Fruit fly (Drosophila melanogaster): ENCODE measurements around the gene Task6.

Gene Task6

dm6 chr3R:13711735-13712134 is 37.4 kb upstream of the Task6 start, which contains the start of the genes primo-1 and primo-2:
Gene primo-1, minus strand, starts transcription at chr3R:13711835.
Gene primo-2, minus strand, starts transcription at chr3R:13711835.
- TF ChIP-seq CG8478 (optimal IDR thresholded peaks at IDR 0.05) (no peak), Dll (optimal IDR thresholded peaks at IDR 0.05) (no peak), psq (optimal IDR thresholded peaks at IDR 0.05) (no peak), usp (GFP tag; optimal IDR thresholded peaks at IDR 0.05) (no peak)

- TF ChIP-seq EcR (GFP tag; optimal IDR thresholded peaks at IDR 0.05) (no peak), pan (optimal IDR thresholded peaks at IDR 0.05) (no peak), Dll (optimal IDR thresholded peaks at IDR 0.05) (no peak), CG8478 (optimal IDR thresholded peaks at IDR 0.05) (no peak), usp (GFP tag; optimal IDR thresholded peaks at IDR 0.05) (no peak), psq (optimal IDR thresholded peaks at IDR 0.05) (no peak)
These were observed 36.3 kb upstream of the Task6 start for dm6 chr3R:13710645-13711044.

dm6 chr3R:13709839-13710238 is 35.5 kb upstream of the Task6 start, which contains the start of gene Argp:
Gene Argp, minus strand, starts transcription at chr3R:13709939.
- TF ChIP-seq pan (optimal IDR thresholded peaks at IDR 0.05), result no peak
- TF ChIP-seq EcR (GFP tag; optimal IDR thresholded peaks at IDR 0.05), result no peak
- TF ChIP-seq usp (GFP tag; optimal IDR thresholded peaks at IDR 0.05), result no peak
- no peak for TF ChIP-seq Dll (optimal IDR thresholded peaks at IDR 0.05)
- TF ChIP-seq psq (optimal IDR thresholded peaks at IDR 0.05), result no peak
- TF ChIP-seq CG8478 (optimal IDR thresholded peaks at IDR 0.05), result no peak

DNA sequence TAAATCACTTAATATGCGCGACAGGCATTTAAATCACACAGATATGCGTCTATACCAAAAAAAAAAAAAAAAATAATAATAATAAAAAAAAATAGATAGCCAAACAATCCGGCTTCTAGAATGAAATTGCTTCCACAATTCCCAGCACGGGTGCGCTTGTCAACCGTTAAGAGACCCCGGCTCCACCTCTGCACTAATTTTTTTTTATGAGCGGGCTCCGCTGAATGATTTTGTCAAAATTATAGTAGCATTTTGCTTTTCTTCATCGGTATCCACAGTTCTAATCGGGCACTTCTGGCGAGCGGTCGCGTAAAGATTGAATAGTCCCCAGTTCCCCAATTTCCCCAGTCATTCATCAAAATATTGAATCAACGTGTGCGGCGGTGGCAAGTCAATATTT is 32.1 kb upstream of the Task6 start, which contains the start of gene Adgf-C:
TSS of gene Adgf-C (plus strand) at position 301 of the 400 bp plus-strand sequence.
- TF ChIP-seq Dll (optimal IDR thresholded peaks at IDR 0.05), result no peak

dm6 chr3R:13705292-13705885 is 31.0 kb upstream of the Task6 start, which contains the start of gene Adgf-D:
Gene Adgf-D, minus strand, starts transcription at chr3R:13705402.
- no peak for TF ChIP-seq pan (optimal IDR thresholded peaks at IDR 0.05)
- no peak for TF ChIP-seq psq (optimal IDR thresholded peaks at IDR 0.05)
- no peak for TF ChIP-seq EcR (GFP tag; optimal IDR thresholded peaks at IDR 0.05)
- TF ChIP-seq usp (GFP tag; optimal IDR thresholded peaks at IDR 0.05), result no peak
- TF ChIP-seq CG8478 (optimal IDR thresholded peaks at IDR 0.05), result no peak
- no peak for TF ChIP-seq Dll (optimal IDR thresholded peaks at IDR 0.05)

dm6 chr3R:13700738-13701137 is 26.4 kb upstream of the Task6 start, which contains the start of gene f-cup:
Gene f-cup, minus strand, starts transcription at chr3R:13700838.
- TF ChIP-seq pan (optimal IDR thresholded peaks at IDR 0.05) (no peak), usp (GFP tag; optimal IDR thresholded peaks at IDR 0.05) (no peak), CG8478 (optimal IDR thresholded peaks at IDR 0.05) (no peak), EcR (GFP tag; optimal IDR thresholded peaks at IDR 0.05) (no peak), Dll (optimal IDR thresholded peaks at IDR 0.05) (no peak), psq (optimal IDR thresholded peaks at IDR 0.05) (no peak)

dm6 chr3R:13700192-13700591 is 25.9 kb upstream of the Task6 start, which contains the start of gene ninaB:
Gene ninaB, plus strand, starts transcription at chr3R:13700565.
- no peak for TF ChIP-seq usp (GFP tag; optimal IDR thresholded peaks at IDR 0.05)
- TF ChIP-seq CG8478 (optimal IDR thresholded peaks at IDR 0.05), result no peak

DNA sequence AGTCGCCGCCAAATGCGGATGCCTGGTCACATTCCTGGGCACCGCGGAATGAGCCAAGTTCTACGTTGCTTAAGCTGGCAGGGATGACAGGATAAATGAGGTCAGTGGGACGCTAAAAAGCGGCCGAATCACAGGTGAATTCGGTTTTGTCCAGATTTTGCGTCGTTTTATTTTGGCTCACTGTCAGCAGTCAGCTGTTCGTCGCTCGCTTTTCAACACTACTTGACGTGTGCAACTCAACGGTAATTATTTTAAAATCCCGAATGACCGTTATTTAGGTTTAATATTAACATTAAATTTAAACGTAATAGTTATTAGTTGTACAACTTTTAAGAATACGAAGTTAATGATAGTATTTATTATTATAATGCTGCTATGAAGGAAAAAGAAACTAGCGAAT is 25.0 kb upstream of the Task6 start:
- TF ChIP-seq psq (optimal IDR thresholded peaks at IDR 0.05) (no peak), EcR (GFP tag; optimal IDR thresholded peaks at IDR 0.05) (no peak), usp (GFP tag; optimal IDR thresholded peaks at IDR 0.05) (no peak), Dll (optimal IDR thresholded peaks at IDR 0.05) (no peak), CG8478 (optimal IDR thresholded peaks at IDR 0.05) (no peak), pan (optimal IDR thresholded peaks at IDR 0.05) (no peak)

- TF ChIP-seq CG8478 (optimal IDR thresholded peaks at IDR 0.05) (no peak), pan (optimal IDR thresholded peaks at IDR 0.05) (no peak), Dll (optimal IDR thresholded peaks at IDR 0.05) (no peak), psq (optimal IDR thresholded peaks at IDR 0.05) (no peak), usp (GFP tag; optimal IDR thresholded peaks at IDR 0.05) (no peak), EcR (GFP tag; optimal IDR thresholded peaks at IDR 0.05) (no peak)
These were observed 19.4 kb upstream of the Task6 start, which contains the start of gene CG14367 for dm6 chr3R:13693753-13694152. Gene CG14367, plus strand, starts transcription at chr3R:13694053.

DNA sequence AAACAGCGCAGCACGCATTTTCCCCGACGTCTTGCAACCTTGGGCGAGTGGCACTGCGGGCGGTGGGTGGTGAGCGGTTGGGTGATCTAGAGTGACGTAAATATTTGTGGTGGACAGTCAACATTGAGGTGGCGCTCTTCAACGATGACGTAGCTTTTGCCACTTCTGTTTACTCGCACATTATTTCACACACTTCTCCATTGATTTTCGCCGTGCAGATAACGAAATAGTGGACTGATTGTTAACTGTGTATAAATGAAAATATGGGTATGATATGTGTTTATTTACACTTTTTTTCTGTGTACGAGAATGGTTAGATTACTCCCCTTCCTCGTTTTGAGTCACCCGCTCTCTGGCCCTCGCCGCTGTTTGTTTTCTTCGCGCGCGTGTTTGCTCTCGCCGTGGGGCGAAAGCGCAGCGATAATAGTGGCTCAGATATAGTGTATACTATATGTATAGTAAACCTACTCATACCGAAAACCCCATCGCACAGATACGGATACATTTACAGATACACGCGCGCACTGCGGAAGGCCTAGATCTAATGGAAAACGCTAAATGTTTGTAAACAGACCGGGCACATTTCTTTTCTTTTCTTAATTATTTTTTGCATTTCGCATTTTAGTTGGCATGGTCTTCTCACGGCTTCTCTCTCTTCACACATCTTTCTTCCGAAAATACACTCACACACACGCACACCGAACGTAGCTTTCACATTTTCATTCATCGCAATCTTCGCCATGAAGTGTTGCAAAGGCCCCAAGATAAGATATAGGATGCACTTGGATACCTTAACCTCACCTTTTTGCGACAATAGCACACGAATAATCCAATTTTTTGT is 12.2 kb upstream of the Task6 start, which contains the start of gene omd:
TSS of gene omd (minus strand) at position 840 of the 841 bp plus-strand sequence.
- TF ChIP-seq pan (optimal IDR thresholded peaks at IDR 0.05) (no peak), EcR (GFP tag; optimal IDR thresholded peaks at IDR 0.05) (no peak), Dll (optimal IDR thresholded peaks at IDR 0.05) (no peak), usp (GFP tag; optimal IDR thresholded peaks at IDR 0.05) (no peak), CG8478 (optimal IDR thresholded peaks at IDR 0.05) (no peak), psq (optimal IDR thresholded peaks at IDR 0.05) (no peak)

- no peak for TF ChIP-seq pan (optimal IDR thresholded peaks at IDR 0.05)
- TF ChIP-seq usp (GFP tag; optimal IDR thresholded peaks at IDR 0.05), result no peak
These were observed 11.6 kb upstream of the Task6 start for dm6 chr3R:13685969-13686368.

DNA sequence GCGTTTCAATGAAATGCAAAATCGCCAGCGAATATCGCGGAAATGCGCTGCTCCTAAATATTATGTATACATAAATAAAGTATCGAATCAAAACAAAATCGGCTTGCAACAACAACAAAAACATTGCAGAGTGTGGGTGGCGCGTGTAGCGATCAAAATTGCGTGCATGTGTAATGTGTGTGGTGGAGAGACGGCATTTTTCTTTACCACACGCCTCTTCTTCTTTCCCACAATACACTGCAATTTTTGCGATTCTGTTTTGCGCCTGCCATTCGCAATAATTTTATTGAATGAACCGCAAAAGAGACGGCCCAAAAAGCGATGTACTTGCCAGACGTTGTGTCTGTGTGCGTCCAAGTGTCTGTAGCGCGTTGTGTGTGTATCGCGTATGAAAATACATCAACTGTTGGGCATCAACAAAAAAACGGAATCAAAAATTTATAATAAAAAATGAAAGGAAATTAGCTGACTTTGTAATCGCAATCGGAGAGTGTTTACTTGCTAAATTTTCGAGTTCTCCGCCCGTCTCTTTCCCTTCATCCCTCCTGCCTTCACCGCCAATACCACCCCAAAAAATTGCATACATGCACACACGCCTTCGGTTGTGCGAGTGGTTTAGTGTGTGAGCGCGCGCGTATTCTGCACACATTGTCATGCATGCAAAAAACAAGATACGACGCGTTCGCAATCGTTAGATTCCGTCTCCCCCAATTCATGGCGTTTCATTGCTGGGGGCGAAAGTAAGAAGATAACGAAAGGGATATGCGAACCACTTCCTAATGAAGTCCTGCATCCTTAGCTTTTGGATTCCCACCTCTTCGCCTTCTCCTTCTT is 10.4 kb upstream of the Task6 start:
- TF ChIP-seq CG8478 (optimal IDR thresholded peaks at IDR 0.05) (no peak), psq (optimal IDR thresholded peaks at IDR 0.05) (peak; percentile 44), usp (GFP tag; optimal IDR thresholded peaks at IDR 0.05) (no peak), pan (optimal IDR thresholded peaks at IDR 0.05) (no peak)

Data from whole organism.